Fruit fly (Drosophila melanogaster) whole organism, prepupa: ENCODE measurements around the gene CG42269.
A peak's percentile ranks its signal among the peaks of the same experiment; 100 is the strongest.

Experiments used
- Blimp-1 ChIP-seq: fragments of 200-800 bp; sonication (Bioruptor generic); optimal IDR thresholded peaks from 3 replicates; lab custom pipeline; 2017; ENCODE audit warnings: missing biosample characterization, missing genetic modification characterization, mild to moderate bottlenecking, moderate library complexity, missing genetic modification reagents
- CG11294 ChIP-seq: fragments of 200-800 bp; sonication (Bioruptor generic); IDR thresholded peaks from 2 replicates; pipeline ENCODE4 v1.3.6; 2022; ENCODE audit warnings: missing biosample characterization, missing genetic modification characterization
- CG31627 ChIP-seq: fragments of 200-800 bp; sonication (Bioruptor generic); optimal IDR thresholded peaks from 3 replicates; lab custom pipeline; 2016; ENCODE audit warnings: missing biosample characterization, missing genetic modification characterization
- CG8119 ChIP-seq: fragments of 200-800 bp; sonication (Bioruptor generic); IDR thresholded peaks from 3 replicates; pipeline ENCODE4 v1.3.6; 2022; ENCODE audit warnings: missing biosample characterization, missing genetic modification characterization
- CG8632 ChIP-seq: fragments of 200-800 bp; sonication (Bioruptor generic); optimal IDR thresholded peaks from 3 replicates; lab custom pipeline; 2016; ENCODE audit warnings: missing biosample characterization, missing genetic modification characterization
- OdsH ChIP-seq: fragments of 200-800 bp; sonication (Bioruptor generic); optimal IDR thresholded peaks from 3 replicates; lab custom pipeline; 2016; ENCODE audit warnings: missing biosample characterization, missing genetic modification characterization
- cyc ChIP-seq: fragments of 200-800 bp; sonication (Bioruptor generic); optimal IDR thresholded peaks from 3 replicates; lab custom pipeline; 2016; ENCODE audit warnings: missing biosample characterization, missing genetic modification characterization
- net ChIP-seq: fragments of 200-800 bp; sonication (Bioruptor generic); optimal IDR thresholded peaks from 3 replicates; lab custom pipeline; 2016; ENCODE audit warnings: missing biosample characterization, missing genetic modification characterization

DNA sequence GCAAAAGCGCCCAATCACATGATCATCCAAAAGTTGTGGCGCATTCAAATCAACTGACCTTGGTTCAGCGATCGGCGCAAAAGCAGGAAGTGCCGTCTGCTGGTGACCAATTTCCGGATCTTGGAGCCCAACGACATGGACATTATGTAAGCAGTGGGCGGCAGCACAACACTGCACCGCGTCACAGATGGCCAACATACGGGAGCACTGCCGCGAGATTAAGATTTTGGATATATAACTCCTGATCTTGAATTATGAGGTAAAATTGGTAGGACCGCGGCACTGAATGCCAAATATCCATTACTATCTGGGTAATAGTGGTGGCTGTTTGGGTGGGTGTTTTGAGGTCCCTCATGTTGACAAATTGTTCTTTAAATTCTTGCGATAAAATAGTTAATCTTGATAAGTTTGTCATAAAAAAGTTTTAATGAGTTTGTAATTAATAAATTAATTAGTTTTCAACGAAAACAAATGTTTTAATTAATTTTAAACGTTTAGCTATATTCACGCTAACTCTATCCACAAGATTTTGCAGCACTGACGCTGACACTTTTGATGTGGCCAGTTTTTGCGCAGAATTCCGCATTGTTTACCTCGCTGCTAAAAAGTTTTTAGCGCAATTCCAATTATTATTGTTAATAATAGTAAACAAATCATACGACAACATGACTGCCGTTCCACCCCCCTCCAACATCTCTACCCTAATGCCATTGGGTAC lies 9.0 kb downstream of the CG42269 start, which contains the start of the genes CG13295 and CG6610:
- no peak for TF ChIP-seq OdsH
- no peak for TF ChIP-seq CG8119 (GFP tag; lab: Robert Waterston, UW)
- TF ChIP-seq cyc (GFP tag; lab: Kevin White, UChicago): peak; percentile 46
- no peak for TF ChIP-seq Blimp-1
- TF ChIP-seq CG31627: peak; percentile 69
- no peak for TF ChIP-seq CG11294
- no peak for TF ChIP-seq CG8632
- TF ChIP-seq net (GFP tag; lab: Kevin White, UChicago): no peak
